Fruit fly (Drosophila melanogaster): Measurements from ENCODE around the gene bbg.

bbg gene

dm6 chr3L:14364701-14365100, 171.4 kb downstream of the bbg start:
- no peak for TF ChIP-seq insv (optimal IDR thresholded peaks at IDR 0.05)
- no peak for TF ChIP-seq Sin3A (optimal IDR thresholded peaks at IDR 0.05)
- no peak for TF ChIP-seq psq (optimal IDR thresholded peaks at IDR 0.05)

- TF ChIP-seq psq (optimal IDR thresholded peaks at IDR 0.05) (no peak), Sin3A (optimal IDR thresholded peaks at IDR 0.05) (no peak), ttk (optimal IDR thresholded peaks at IDR 0.05) (no peak), Myc (optimal IDR thresholded peaks at IDR 0.05) (no peak), h (optimal IDR thresholded peaks at IDR 0.05) (no peak), insv (optimal IDR thresholded peaks at IDR 0.05) (no peak)
Observed at dm6 chr3L:14363103-14363751, 172.8 kb downstream of the bbg start.

Data from Kc167 (cell line).